Worm (Caenorhabditis elegans): ENCODE data around the gene rad-23.

ce11 chrII:11652679-11653174 is at the start of gene rad-23, which contains the start of gene rpn-12:
- TF ChIP-seq him-1 (tag; optimal IDR thresholded peaks at IDR 0.05) (no peak), W03F9.2 (tag; optimal IDR thresholded peaks at IDR 0.05) (peak; percentile 82), dao-5 (tag; optimal IDR thresholded peaks at IDR 0.05) (no peak)

Measured in whole organism, L4/young adult.